Worm (Caenorhabditis elegans) whole organism, late embryonic: ENCODE measurements around the gene srh-281.

Experiments used
- C08G9.2 ChIP-seq: sonication (generic microtip); optimal IDR thresholded peaks from 2 replicates; lab custom pipeline; 2016; ENCODE audit warnings: mild to moderate bottlenecking, missing genetic modification characterization, moderate library complexity, missing compliant biosample characterization
- ahr-1 ChIP-seq: sonication (generic microtip); optimal IDR thresholded peaks from 2 replicates; lab custom pipeline; 2016; ENCODE audit warnings: missing genetic modification characterization, missing compliant biosample characterization
- ama-1 ChIP-seq: fragments of 150-350 bp; optimal IDR thresholded peaks from 2 replicates; lab custom pipeline; 2014
- ceh-9 ChIP-seq: sonication (generic microtip); optimal IDR thresholded peaks from 2 replicates; lab custom pipeline; 2016; ENCODE audit warnings: mild to moderate bottlenecking, missing genetic modification characterization, inconsistent platforms, missing compliant biosample characterization
- dmd-4 ChIP-seq: sonication (generic microtip); optimal IDR thresholded peaks from 2 replicates; lab custom pipeline; 2016; ENCODE audit warnings: borderline replicate concordance, missing genetic modification characterization, missing compliant biosample characterization
- fkh-10 ChIP-seq: fragments of 150-350 bp; optimal IDR thresholded peaks from 2 replicates; lab custom pipeline; 2014; ENCODE audit warnings: missing biosample characterization, missing genetic modification reagents, missing genetic modification characterization
- nhr-11 ChIP-seq: fragments of 150-350 bp; optimal IDR thresholded peaks from 2 replicates; lab custom pipeline; 2014; ENCODE audit warnings: missing biosample characterization, missing genetic modification characterization
- pag-3 ChIP-seq: sonication (generic microtip); optimal IDR thresholded peaks from 2 replicates; lab custom pipeline; 2016; ENCODE audit warnings: missing compliant biosample characterization, missing genetic modification characterization, borderline replicate concordance
- pat-9 ChIP-seq: fragments of 200-800 bp; sonication (Bioruptor generic); optimal IDR thresholded peaks from 2 replicates; lab custom pipeline; 2018; ENCODE audit warnings: mild to moderate bottlenecking, missing genetic modification characterization, moderate library complexity, missing compliant biosample characterization
- sox-2 ChIP-seq: fragments of 200-800 bp; sonication (Bioruptor generic); IDR thresholded peaks from 2 replicates; pipeline ENCODE4 v1.3.6; 2022; ENCODE audit warnings: missing genetic modification reagents, missing genetic modification characterization, missing compliant biosample characterization
- sox-4 ChIP-seq: sonication (generic microtip); optimal IDR thresholded peaks from 2 replicates; lab custom pipeline; 2017; ENCODE audit warnings: mild to moderate bottlenecking, missing genetic modification characterization, inconsistent platforms, missing compliant biosample characterization
- tbx-2 ChIP-seq: sonication (generic microtip); optimal IDR thresholded peaks from 2 replicates; lab custom pipeline; 2016; ENCODE audit warnings: missing genetic modification characterization, missing compliant biosample characterization
- unc-42 ChIP-seq: sonication (generic microtip); optimal IDR thresholded peaks from 2 replicates; lab custom pipeline; 2016; ENCODE audit warnings: missing genotype, missing genetic modification characterization, missing compliant biosample characterization

DNA sequence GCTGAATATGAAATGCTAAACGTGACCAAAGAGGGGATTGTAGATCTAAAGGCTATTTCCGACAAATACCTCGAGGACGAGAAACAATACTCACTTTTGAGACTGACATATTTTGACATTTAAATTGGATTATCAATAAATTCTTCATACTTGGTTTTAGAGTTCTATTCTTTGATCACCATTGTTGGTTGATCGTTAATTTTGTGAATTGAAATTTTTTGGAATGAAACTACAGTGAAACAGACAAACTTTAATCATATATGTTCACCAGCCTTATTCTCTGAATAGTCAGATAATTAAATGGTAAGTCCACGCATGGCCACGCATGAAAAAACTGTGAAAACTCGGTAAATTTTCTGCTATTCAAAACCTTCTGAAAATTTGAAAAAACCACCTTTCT lies 12.0 kb downstream of the srh-281 start, which contains the start of gene F11A5.18:
- TF ChIP-seq nhr-11 (tag; lab: Kevin White, UChicago) (no peak), C08G9.2 (tag; lab: Kevin White, UChicago) (no peak), pag-3 (no peak), fkh-10 (GFP tag; lab: Kevin White, UChicago) (no peak), pat-9 (tag; lab: Kevin White, UChicago) (no peak), dmd-4 (tag; lab: Kevin White, UChicago) (no peak), ama-1 (lab: Kevin White, UChicago) (no peak), sox-2 (GFP tag; lab: Robert Waterston, UW) (no peak), sox-4 (tag; lab: Kevin White, UChicago) (no peak), tbx-2 (tag; lab: Kevin White, UChicago) (no peak), ahr-1 (tag; lab: Kevin White, UChicago) (no peak), unc-42 (tag; lab: Kevin White, UChicago) (no peak), ceh-9 (no peak)
